Fruit fly (Drosophila melanogaster) whole organism, embryonic: ENCODE data around the gene PGRP-LE.

ENCODE experiments used
- Aef1 ChIP-seq: fragments of 200-800 bp; sonication (Bioruptor generic); IDR thresholded peaks from 3 replicates; pipeline ENCODE4 v1.3.6; 2022; ENCODE audit warnings: missing biosample characterization, missing genetic modification characterization
- CG10267 ChIP-seq: fragments of 200-800 bp; sonication (Bioruptor generic); optimal IDR thresholded peaks from 2 replicates; lab custom pipeline; 2018; ENCODE audit warnings: missing biosample characterization, mild to moderate bottlenecking, missing genetic modification characterization, moderate library complexity
- CG10462 ChIP-seq: fragments of 200-800 bp; sonication (Bioruptor generic); optimal IDR thresholded peaks from 2 replicates; lab custom pipeline; 2016; ENCODE audit warnings: missing biosample characterization, missing genetic modification characterization
- CG11560 ChIP-seq: fragments of 200-800 bp; sonication (Bioruptor generic); IDR thresholded peaks from 3 replicates; pipeline ENCODE4 v1.3.6; 2022; ENCODE audit warnings: missing biosample characterization, missing genetic modification characterization
- CG13287 ChIP-seq: fragments of 200-800 bp; sonication (Bioruptor generic); IDR thresholded peaks from 2 replicates; pipeline ENCODE4 v1.3.6; 2022; ENCODE audit warnings: missing biosample characterization, missing genetic modification characterization; ENCODE audit not compliant: partially characterized antibody
- CG14965 ChIP-seq: fragments of 200-800 bp; sonication (Bioruptor generic); optimal IDR thresholded peaks from 2 replicates; lab custom pipeline; 2016; ENCODE audit warnings: missing biosample characterization, missing genetic modification characterization, borderline replicate concordance
- CG3065 ChIP-seq: fragments of 200-800 bp; sonication (Bioruptor generic); optimal IDR thresholded peaks from 2 replicates; lab custom pipeline; 2016; ENCODE audit warnings: missing biosample characterization, missing genetic modification characterization
- CG31388 ChIP-seq: fragments of 200-800 bp; sonication (Bioruptor generic); optimal IDR thresholded peaks from 2 replicates; lab custom pipeline; 2016; ENCODE audit warnings: missing biosample characterization, missing genetic modification characterization
- CG3163 ChIP-seq: fragments of 200-800 bp; sonication (Bioruptor generic); optimal IDR thresholded peaks from 3 replicates; lab custom pipeline; 2016; ENCODE audit warnings: missing biosample characterization, missing genetic modification characterization
- CG33557 ChIP-seq: fragments of 200-800 bp; sonication (Bioruptor generic); optimal IDR thresholded peaks from 2 replicates; lab custom pipeline; 2019; ENCODE audit warnings: missing biosample characterization, mild to moderate bottlenecking, missing genetic modification characterization, moderate library complexity
- CG34422 ChIP-seq: fragments of 200-800 bp; sonication (Bioruptor generic); IDR thresholded peaks from 3 replicates; pipeline ENCODE4 v1.3.6; 2022; ENCODE audit warnings: missing biosample characterization, missing genetic modification characterization
- CG4854 ChIP-seq: fragments of 200-800 bp; sonication (Bioruptor generic); optimal IDR thresholded peaks from 2 replicates; lab custom pipeline; 2016; ENCODE audit warnings: missing biosample characterization, missing genetic modification characterization, inconsistent platforms
- CG8765 ChIP-seq: fragments of 200-800 bp; sonication (Bioruptor generic); IDR thresholded peaks from 2 replicates; pipeline ENCODE4 v1.3.6; 2022; ENCODE audit warnings: missing biosample characterization, missing genetic modification characterization
- CG9817 ChIP-seq: fragments of 200-800 bp; sonication (Bioruptor generic); optimal IDR thresholded peaks from 2 replicates; lab custom pipeline; 2018; ENCODE audit warnings: missing biosample characterization, mild to moderate bottlenecking, missing genetic modification characterization, moderate library complexity
- CoRest ChIP-seq: fragments of 200-800 bp; sonication (Bioruptor generic); optimal IDR thresholded peaks from 3 replicates; lab custom pipeline; 2018; ENCODE audit warnings: missing biosample characterization, mild to moderate bottlenecking, missing genetic modification characterization, moderate library complexity
- Deaf1 ChIP-seq: fragments of 200-800 bp; optimal IDR thresholded peaks from 3 replicates; lab custom pipeline; 2019; ENCODE audit warnings: missing biosample characterization, mild to moderate bottlenecking, missing genetic modification characterization, moderate library complexity
- Dll ChIP-seq: fragments of 200-800 bp; sonication (Bioruptor generic); IDR thresholded peaks from 4 replicates; pipeline ENCODE4 v1.3.6; 2022; ENCODE audit warnings: missing biosample characterization, missing genetic modification characterization; ENCODE audit not compliant: partially characterized antibody
- Dp ChIP-seq: fragments of 200-800 bp; sonication (Bioruptor generic); optimal IDR thresholded peaks from 2 replicates; lab custom pipeline; 2018; ENCODE audit warnings: missing biosample characterization, mild to moderate bottlenecking, missing genetic modification characterization, moderate library complexity
- HLH3B ChIP-seq: fragments of 200-800 bp; sonication (Bioruptor generic); IDR thresholded peaks from 2 replicates; pipeline ENCODE4 v1.3.6; 2022; ENCODE audit warnings: missing biosample characterization, missing genetic modification characterization
- HLHmδ ChIP-seq: fragments of 200-800 bp; sonication (Bioruptor generic); optimal IDR thresholded peaks from 2 replicates; lab custom pipeline; 2018; ENCODE audit warnings: missing biosample characterization, mild to moderate bottlenecking, missing genetic modification characterization, moderate library complexity
- Hand ChIP-seq: fragments of 200-800 bp; sonication (Bioruptor generic); optimal IDR thresholded peaks from 2 replicates; lab custom pipeline; 2017; ENCODE audit warnings: mild to moderate bottlenecking, missing biosample characterization, missing genetic modification reagents, missing genetic modification characterization
- Hey ChIP-seq: fragments of 200-800 bp; sonication (Bioruptor generic); optimal IDR thresholded peaks from 3 replicates; lab custom pipeline; 2018; ENCODE audit warnings: missing biosample characterization, mild to moderate bottlenecking, missing genetic modification characterization
- Jarid2 ChIP-seq: fragments of 200-800 bp; sonication (Bioruptor generic); optimal IDR thresholded peaks from 3 replicates; lab custom pipeline; 2017; ENCODE audit warnings: mild to moderate bottlenecking, missing biosample characterization, missing genetic modification reagents, missing genetic modification characterization
- Kr ChIP-seq: fragments of 200-800 bp; sonication (Bioruptor generic); optimal IDR thresholded peaks from 2 replicates; lab custom pipeline; 2017; ENCODE audit warnings: missing biosample characterization, mild to moderate bottlenecking, missing genetic modification characterization
- Lhr ChIP-seq: fragments of 200-800 bp; sonication (Bioruptor generic); optimal IDR thresholded peaks from 3 replicates; lab custom pipeline; 2017; ENCODE audit warnings: mild to moderate bottlenecking, missing biosample characterization, missing genetic modification reagents, missing genetic modification characterization
- Max ChIP-seq: fragments of 200-800 bp; sonication (Bioruptor generic); optimal IDR thresholded peaks from 2 replicates; lab custom pipeline; 2016; ENCODE audit warnings: missing biosample characterization, mild to moderate bottlenecking, missing genetic modification characterization
- PHDP ChIP-seq: fragments of 200-800 bp; sonication (Bioruptor generic); optimal IDR thresholded peaks from 3 replicates; lab custom pipeline; 2018; ENCODE audit warnings: missing biosample characterization, mild to moderate bottlenecking, missing genetic modification characterization, moderate library complexity
- Side ChIP-seq: fragments of 200-800 bp; sonication (Bioruptor generic); optimal IDR thresholded peaks from 2 replicates; lab custom pipeline; 2016; ENCODE audit warnings: missing biosample characterization, missing genetic modification characterization
- Sry-β ChIP-seq: fragments of 200-800 bp; sonication (Bioruptor generic); optimal IDR thresholded peaks from 2 replicates; lab custom pipeline; 2018; ENCODE audit warnings: missing biosample characterization, mild to moderate bottlenecking, missing genetic modification characterization, moderate library complexity
- Vsx1 ChIP-seq: fragments of 200-800 bp; sonication (Bioruptor generic); optimal IDR thresholded peaks from 2 replicates; lab custom pipeline; 2017; ENCODE audit warnings: missing biosample characterization, mild to moderate bottlenecking, missing genetic modification characterization, missing genetic modification reagents
- bab2 ChIP-seq: fragments of 200-800 bp; sonication (Bioruptor generic); optimal IDR thresholded peaks from 2 replicates; lab custom pipeline; 2016; ENCODE audit warnings: missing biosample characterization, missing genetic modification characterization
- bigmax ChIP-seq: fragments of 200-800 bp; sonication (Bioruptor generic); optimal IDR thresholded peaks from 2 replicates; lab custom pipeline; 2018; ENCODE audit warnings: missing biosample characterization, mild to moderate bottlenecking, missing genetic modification characterization
- ci ChIP-seq: fragments of 200-800 bp; sonication (Bioruptor generic); IDR thresholded peaks from 3 replicates; pipeline ENCODE4 v1.3.6; 2022; ENCODE audit warnings: missing biosample characterization, missing genetic modification characterization
- dmrt11E ChIP-seq: fragments of 200-800 bp; sonication (Bioruptor generic); optimal IDR thresholded peaks from 3 replicates; lab custom pipeline; 2018; ENCODE audit warnings: missing biosample characterization, mild to moderate bottlenecking, missing genetic modification characterization, moderate library complexity
- dpn ChIP-seq, 2 experiments: fragments of 200-800 bp; sonication (Bioruptor generic); optimal IDR thresholded peaks; 3 replicates each; lab custom pipeline; 2016; ENCODE audit warnings: missing biosample characterization in 2 of 2, missing genetic modification characterization in 2 of 2
- fd64A ChIP-seq: fragments of 200-800 bp; sonication (Bioruptor generic); optimal IDR thresholded peaks from 3 replicates; lab custom pipeline; 2018; ENCODE audit warnings: missing biosample characterization, mild to moderate bottlenecking, missing genetic modification characterization
- gcm2 ChIP-seq: fragments of 200-800 bp; sonication (Bioruptor generic); optimal IDR thresholded peaks from 2 replicates; lab custom pipeline; 2016; ENCODE audit warnings: missing biosample characterization, missing genetic modification characterization
- grau ChIP-seq: fragments of 200-800 bp; optimal IDR thresholded peaks from 3 replicates; lab custom pipeline; 2019; ENCODE audit warnings: missing biosample characterization, mild to moderate bottlenecking, missing genetic modification characterization, moderate library complexity
- ham ChIP-seq: fragments of 200-800 bp; sonication (Bioruptor generic); IDR thresholded peaks from 2 replicates; pipeline ENCODE4 v1.3.6; 2022; ENCODE audit warnings: missing biosample characterization, missing genetic modification characterization
- kay ChIP-seq: fragments of 200-800 bp; sonication (Bioruptor generic); optimal IDR thresholded peaks from 2 replicates; lab custom pipeline; 2016; ENCODE audit warnings: missing biosample characterization, missing genetic modification characterization
- ken ChIP-seq: fragments of 200-800 bp; sonication (Bioruptor generic); IDR thresholded peaks from 3 replicates; pipeline ENCODE4 v1.3.6; 2022; ENCODE audit warnings: missing biosample characterization, missing genetic modification characterization
- knrl ChIP-seq: fragments of 200-800 bp; sonication (Bioruptor generic); IDR thresholded peaks from 3 replicates; pipeline ENCODE4 v1.3.6; 2022; ENCODE audit warnings: missing biosample characterization, missing genetic modification characterization; ENCODE audit not compliant: partially characterized antibody
- mam ChIP-seq: fragments of 200-800 bp; sonication (Bioruptor generic); optimal IDR thresholded peaks from 3 replicates; lab custom pipeline; 2016; ENCODE audit warnings: missing biosample characterization, missing genetic modification characterization
- pros ChIP-seq: fragments of 200-800 bp; sonication (Bioruptor generic); optimal IDR thresholded peaks from 3 replicates; lab custom pipeline; 2019; ENCODE audit warnings: missing biosample characterization, mild to moderate bottlenecking, missing genetic modification characterization, moderate library complexity
- pum ChIP-seq: fragments of 200-800 bp; sonication (Bioruptor generic); optimal IDR thresholded peaks from 2 replicates; lab custom pipeline; 2016; ENCODE audit warnings: missing biosample characterization, missing genetic modification characterization
- row ChIP-seq: fragments of 200-800 bp; sonication (Bioruptor generic); IDR thresholded peaks from 3 replicates; pipeline ENCODE4 v1.3.6; 2022; ENCODE audit warnings: missing biosample characterization, missing genetic modification characterization
- sc ChIP-seq, 3 experiments: fragments of >200 bp in 2 of 3; fragments of 200-800 bp in 1 of 3; sonication (Bioruptor generic) in 1 of 3; optimal IDR thresholded peaks; 2 replicates in 2 of 3; 3 replicates in 1 of 3; lab custom pipeline; 2017; ENCODE audit warnings: mild to moderate bottlenecking in 1 of 3, missing biosample characterization in 1 of 3, missing genetic modification characterization in 1 of 3, missing genetic modification reagents in 1 of 3
- scrt ChIP-seq: fragments of 200-800 bp; sonication (Bioruptor generic); optimal IDR thresholded peaks from 2 replicates; lab custom pipeline; 2018; ENCODE audit warnings: missing biosample characterization, mild to moderate bottlenecking, missing genetic modification characterization, moderate library complexity
- slbo ChIP-seq: fragments of 200-800 bp; sonication (Bioruptor generic); IDR thresholded peaks from 2 replicates; pipeline ENCODE4 v1.3.6; 2022; ENCODE audit warnings: missing biosample characterization, missing genetic modification characterization
- tin ChIP-seq: fragments of 200-800 bp; sonication (Bioruptor generic); optimal IDR thresholded peaks from 3 replicates; lab custom pipeline; 2016; ENCODE audit warnings: missing biosample characterization, missing genetic modification characterization
- tio ChIP-seq: fragments of 200-800 bp; sonication (Bioruptor generic); optimal IDR thresholded peaks from 2 replicates; lab custom pipeline; 2017; ENCODE audit warnings: missing biosample characterization, missing genetic modification characterization, inconsistent platforms

The PGRP-LE gene

dm6 chrX:15835393-15835792 is 31.7 kb upstream of the PGRP-LE start, which contains the start of gene Chc (continued):
- no peak for TF ChIP-seq tio
- TF ChIP-seq pros (GFP tag; lab: Kevin White, UChicago) = no peak
- peak; percentile 25 for TF ChIP-seq CG10267 (tag; lab: Kevin White, UChicago)
- no peak for TF ChIP-seq HLH3B (GFP tag; lab: Robert Waterston, UW)
- no peak for TF ChIP-seq Side (GFP tag; lab: Kevin White, UChicago)
- TF ChIP-seq Hand (GFP tag; lab: Kevin White, UChicago) = no peak
- TF ChIP-seq sc (optimal IDR thresholded peaks at IDR 0.05; lab: Kevin White, UChicago) = no peak
- no peak for TF ChIP-seq sc (GFP tag; optimal IDR thresholded peaks at IDR 0.05; lab: Kevin White, UChicago)
- TF ChIP-seq grau (tag; lab: Kevin White, UChicago) = peak; percentile 9
- no peak for TF ChIP-seq CoRest (tag; lab: Kevin White, UChicago)
- no peak for TF ChIP-seq dmrt11E (tag; lab: Kevin White, UChicago)
- TF ChIP-seq Vsx1 = no peak
- TF ChIP-seq ci (GFP tag; lab: Robert Waterston, UW) = no peak
- no peak for TF ChIP-seq CG34422 (GFP tag; lab: Robert Waterston, UW)
- TF ChIP-seq slbo (GFP tag; lab: Robert Waterston, UW) = no peak
- no peak for TF ChIP-seq ken (GFP tag; lab: Robert Waterston, UW)
- TF ChIP-seq CG11560 (tag; lab: Robert Waterston, UW) = peak; percentile 67; the same call in 1 of the 3 replicates
- peak; percentile 96 for TF ChIP-seq CG13287 (GFP tag; lab: Robert Waterston, UW)
- TF ChIP-seq Lhr (GFP tag; lab: Kevin White, UChicago) = no peak
- no peak for TF ChIP-seq CG33557 (GFP tag; lab: Kevin White, UChicago)
- no peak for TF ChIP-seq gcm2 (GFP tag; lab: Kevin White, UChicago)
- peak; percentile 94 for TF ChIP-seq Dll
- no peak for TF ChIP-seq ham
- peak; percentile 43 for TF ChIP-seq Dp
- no peak for TF ChIP-seq Sry-β
- no peak for TF ChIP-seq kay (GFP tag; lab: Kevin White, UChicago)
- no peak for TF ChIP-seq HLHmδ (GFP tag; lab: Kevin White, UChicago)
- TF ChIP-seq PHDP (tag; lab: Kevin White, UChicago) = no peak
- TF ChIP-seq bigmax (GFP tag; lab: Kevin White, UChicago) = no peak
- no peak for TF ChIP-seq Aef1 (GFP tag; lab: Robert Waterston, UW)
- peak; percentile 13 for TF ChIP-seq Max (GFP tag; lab: Kevin White, UChicago)
- peak; percentile 96 for TF ChIP-seq knrl (GFP tag; lab: Robert Waterston, UW)
- peak; percentile 68 for TF ChIP-seq row (GFP tag; lab: Robert Waterston, UW)
- TF ChIP-seq fd64A (GFP tag; lab: Kevin White, UChicago) = no peak
- TF ChIP-seq tin (GFP tag; lab: Kevin White, UChicago) = no peak
- TF ChIP-seq CG9817 (tag; lab: Kevin White, UChicago) = no peak
- TF ChIP-seq CG4854 = no peak
- TF ChIP-seq mam (GFP tag; lab: Kevin White, UChicago) = peak; percentile 5
- no peak for TF ChIP-seq CG10462 (GFP tag; lab: Kevin White, UChicago)
- TF ChIP-seq scrt = no peak
- no peak for TF ChIP-seq CG3065 (GFP tag; lab: Kevin White, UChicago)
- no peak for TF ChIP-seq CG3163 (GFP tag; lab: Kevin White, UChicago)
- TF ChIP-seq bab2 (GFP tag; lab: Kevin White, UChicago) = no peak
- TF ChIP-seq Kr (GFP tag; lab: Kevin White, UChicago) = no peak
- TF ChIP-seq CG31388 (GFP tag; lab: Kevin White, UChicago) = no peak
- TF ChIP-seq CG8765 (GFP tag; lab: Robert Waterston, UW) = no peak
- no peak for TF ChIP-seq Deaf1 (tag; lab: Kevin White, UChicago)
- no peak for TF ChIP-seq CG14965 (GFP tag; lab: Kevin White, UChicago)
- TF ChIP-seq dpn (GFP tag; optimal IDR thresholded peaks at IDR 0.05; lab: Kevin White, UChicago) = no peak
- no peak for TF ChIP-seq pum (GFP tag; lab: Kevin White, UChicago)
- no peak for TF ChIP-seq Jarid2 (GFP tag; lab: Kevin White, UChicago)
- no peak for TF ChIP-seq Hey (tag; lab: Kevin White, UChicago)
